Fruit fly (Drosophila melanogaster) S2 (cell line): ENCODE results near the gene br.

Experiments
- CG8478 ChIP-seq: fragments of >200 bp; optimal IDR thresholded peaks from 2 replicates; lab custom pipeline; 2018
- CTCF ChIP-seq, 2 experiments: fragments of >200 bp; optimal IDR thresholded peaks; 2 replicates each; lab custom pipeline; 2018

br gene

dm6 chrX:1574832-1575231 is at the start of gene br:
Gene br (plus strand): TSS chrX:1575132.
- TF ChIP-seq CTCF (optimal IDR thresholded peaks at IDR 0.05; lab: Kevin White, UChicago) (no peak), CG8478 (lab: Kevin White, UChicago) (no peak)

DNA sequence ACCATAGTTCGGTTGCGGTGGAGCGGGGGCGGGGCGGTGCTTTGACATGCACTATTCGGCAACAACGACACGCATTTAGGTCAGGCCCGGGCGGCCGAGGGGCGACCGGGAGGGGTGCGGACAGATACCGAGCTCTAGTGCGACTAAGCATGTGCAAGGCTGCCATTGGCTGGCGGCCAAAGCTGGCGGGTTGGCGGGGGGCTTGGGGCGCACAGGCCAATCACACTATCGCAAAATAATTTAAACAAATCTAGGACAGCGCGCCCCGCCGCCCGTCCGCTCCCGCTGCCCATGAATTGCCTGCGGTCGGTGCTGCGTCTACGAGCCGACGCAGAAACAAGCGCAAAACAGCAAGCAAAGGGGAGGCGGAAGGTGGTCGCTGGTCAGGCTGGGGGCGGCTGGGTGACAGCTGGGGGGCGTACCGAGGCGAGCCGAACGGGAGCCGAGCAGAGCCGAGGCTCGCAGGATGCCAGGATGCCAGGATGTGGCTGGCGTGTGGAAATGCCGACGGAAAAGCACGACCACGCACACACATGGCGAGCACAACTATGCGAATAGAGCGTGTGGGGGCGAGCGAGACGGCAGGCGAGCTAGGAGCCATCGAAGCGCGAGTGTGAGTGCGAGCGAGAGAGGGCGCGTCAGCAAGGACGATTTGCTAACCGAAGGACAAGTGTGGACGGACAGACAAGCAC is 39.6 kb upstream of the br start:
- no peak for TF ChIP-seq CTCF (optimal IDR thresholded peaks at IDR 0.05; lab: Kevin White, UChicago)
- TF ChIP-seq CG8478 (lab: Kevin White, UChicago): no peak

dm6 chrX:1538638-1539037 is 36.3 kb upstream of the br start:
- no peak for TF ChIP-seq CG8478 (lab: Kevin White, UChicago)
- TF ChIP-seq CTCF (optimal IDR thresholded peaks at IDR 0.05; lab: Kevin White, UChicago): no peak

DNA sequence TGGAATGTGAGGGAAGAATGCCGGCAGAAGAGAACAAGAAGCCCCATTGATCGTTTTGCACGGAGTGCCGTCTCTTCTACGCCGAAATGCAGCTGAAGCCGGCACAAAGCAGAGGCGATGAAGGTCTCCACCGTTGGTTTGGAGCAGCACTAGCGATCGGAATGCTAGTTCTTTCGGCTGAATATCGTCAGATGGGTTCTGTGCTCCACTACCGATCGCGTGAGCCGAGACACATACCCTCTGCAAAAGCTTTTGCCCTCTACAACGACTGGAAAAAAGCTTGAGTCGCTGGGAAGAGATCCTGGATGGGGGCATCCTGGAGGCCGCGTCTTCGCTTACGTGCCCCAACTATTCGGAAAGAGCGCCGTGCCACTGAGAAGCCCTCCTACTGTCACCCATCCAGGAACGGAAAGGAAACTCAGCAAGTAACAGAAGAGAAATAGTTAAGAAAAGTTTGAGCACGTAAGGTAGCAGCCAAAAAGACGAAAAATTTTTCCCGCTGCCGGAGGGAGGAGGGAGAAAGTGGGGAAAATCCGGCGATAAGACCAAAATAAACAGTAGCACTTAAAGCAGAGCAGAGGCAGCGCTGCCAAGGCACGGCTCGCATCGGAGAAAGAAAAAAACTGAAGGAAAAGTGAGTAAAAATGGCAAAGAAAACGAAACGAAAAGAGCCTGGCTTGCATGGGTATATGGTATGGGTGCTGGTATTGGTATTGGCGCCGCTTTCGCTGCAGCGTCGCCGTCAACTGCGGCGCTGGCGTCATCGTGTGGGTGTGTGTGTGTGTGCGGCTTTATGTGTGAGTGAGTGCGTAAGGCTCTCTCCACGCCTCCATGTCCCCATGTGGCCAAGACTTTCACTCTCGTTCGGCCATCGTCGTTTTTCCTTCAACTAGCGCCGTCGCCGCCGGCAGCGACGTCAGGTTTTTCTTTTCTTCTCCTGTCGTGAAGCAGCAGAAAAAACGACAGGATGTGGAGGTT is 14.6 kb upstream of the br start:
- peak; percentile 39 to 42 for TF ChIP-seq CTCF (optimal IDR thresholded peaks at IDR 0.05; lab: Kevin White, UChicago)
- no peak for TF ChIP-seq CG8478 (lab: Kevin White, UChicago)

- TF ChIP-seq CTCF (optimal IDR thresholded peaks at IDR 0.05; lab: Kevin White, UChicago) (no peak), CG8478 (lab: Kevin White, UChicago) (no peak)
Observed at dm6 chrX:1562079-1562727, 12.7 kb upstream of the br start.

DNA sequence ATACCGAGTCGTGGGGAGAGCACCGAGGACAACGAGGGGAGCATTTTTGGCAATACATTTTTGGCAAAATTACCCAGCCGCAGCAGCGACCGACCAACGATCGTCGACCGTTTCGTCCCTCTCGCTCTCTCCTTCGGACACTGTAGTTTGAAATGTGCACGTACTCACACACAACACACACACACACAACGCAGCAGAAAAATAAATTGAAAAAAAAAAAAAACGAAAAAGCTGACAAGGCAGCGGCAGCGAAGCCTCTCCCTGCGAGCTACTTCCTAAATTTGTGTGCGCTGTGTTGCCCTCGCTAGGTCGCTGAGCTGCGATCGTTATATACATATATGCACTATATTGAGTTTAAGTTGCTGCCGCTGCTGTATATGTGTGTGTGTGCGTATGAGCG is 9.0 kb upstream of the br start:
- TF ChIP-seq CTCF (optimal IDR thresholded peaks at IDR 0.05; lab: Kevin White, UChicago) (no peak), CG8478 (lab: Kevin White, UChicago) (no peak)

DNA sequence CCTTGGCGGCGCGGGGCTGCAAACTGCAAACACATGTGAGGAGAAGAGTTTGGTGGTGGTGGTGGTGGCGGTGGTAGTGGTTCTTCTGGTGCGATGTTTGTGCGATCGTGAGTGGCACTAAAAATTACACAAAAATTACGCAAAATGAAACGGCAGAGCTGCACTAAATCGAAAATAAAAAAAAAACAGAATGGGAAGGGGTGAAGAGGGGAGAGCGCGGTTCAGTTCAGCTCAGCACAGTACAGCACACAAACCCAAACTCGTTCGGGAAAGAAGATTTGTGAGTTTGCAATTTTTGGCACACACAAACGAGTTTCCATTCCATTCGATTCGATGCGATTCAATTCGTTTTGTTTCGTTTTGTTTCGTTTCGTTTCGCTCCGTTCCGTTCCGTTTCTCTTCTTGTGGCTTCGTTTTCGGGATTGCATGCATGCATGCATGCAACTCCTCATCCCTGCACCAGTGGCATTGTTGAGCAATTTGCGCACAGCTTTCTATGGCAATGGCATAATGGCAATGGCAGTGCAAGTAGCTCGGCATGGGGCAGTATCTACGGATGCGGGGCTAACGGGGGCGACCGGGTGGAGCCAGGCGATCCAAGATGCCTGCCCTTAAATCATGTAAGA is 8.3 kb upstream of the br start:
- TF ChIP-seq CG8478 (lab: Kevin White, UChicago) (no peak), CTCF (optimal IDR thresholded peaks at IDR 0.05; lab: Kevin White, UChicago) (no peak)

- TF ChIP-seq CG8478 (lab: Kevin White, UChicago) (no peak), CTCF (optimal IDR thresholded peaks at IDR 0.05; lab: Kevin White, UChicago) (no peak)
Observed at dm6 chrX:1570296-1570695, 4.6 kb upstream of the br start.

DNA sequence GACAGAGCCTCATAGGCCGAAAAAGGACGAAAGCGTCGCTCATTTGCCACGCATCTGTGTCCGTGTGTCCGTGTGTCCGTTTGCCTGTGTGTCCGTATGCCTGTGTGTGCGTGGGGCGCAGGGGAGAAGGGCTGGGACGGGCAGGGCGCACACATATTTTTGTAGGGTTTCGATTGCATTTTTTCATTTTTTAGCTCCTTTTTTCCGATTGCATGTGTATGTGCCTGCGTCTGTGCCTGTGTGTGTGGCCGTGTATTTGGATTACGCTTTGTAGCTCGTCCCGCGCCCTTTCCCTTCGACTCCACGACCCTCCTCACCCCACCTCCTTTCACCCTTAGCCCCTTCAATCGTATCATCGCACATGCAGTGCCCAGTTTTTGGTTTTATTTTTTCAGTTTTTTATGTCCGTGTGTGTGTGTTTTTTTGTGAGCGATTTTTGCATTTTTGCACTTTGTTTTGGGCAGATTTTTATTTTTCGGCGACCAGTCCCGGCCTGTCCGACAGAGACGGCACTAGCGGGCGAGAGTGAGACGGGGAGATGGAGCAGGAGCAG is 755 bp upstream of the br start:
- TF ChIP-seq CTCF (optimal IDR thresholded peaks at IDR 0.05; lab: Kevin White, UChicago) (no peak), CG8478 (lab: Kevin White, UChicago) (no peak)

DNA sequence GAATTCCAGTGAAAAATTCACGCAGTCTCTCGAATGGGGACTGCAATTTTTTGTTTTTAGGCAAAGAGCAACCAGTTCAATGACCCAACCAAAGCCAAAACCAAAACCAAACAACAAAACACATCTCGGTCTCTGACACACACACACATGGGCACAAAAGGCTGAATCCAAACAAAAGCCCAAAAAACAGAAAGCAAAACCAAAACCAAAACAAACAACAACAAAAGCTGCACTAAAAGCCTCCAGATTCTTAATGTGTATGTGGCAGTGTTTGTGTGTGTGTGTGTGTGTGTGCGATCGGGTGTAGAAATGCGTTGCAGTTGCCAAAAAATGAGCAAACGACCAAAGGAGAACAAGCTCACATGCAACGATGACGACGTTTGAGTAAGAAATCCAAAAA is 2.2 kb downstream of the br start:
- TF ChIP-seq CG8478 (lab: Kevin White, UChicago) (no peak), CTCF (optimal IDR thresholded peaks at IDR 0.05; lab: Kevin White, UChicago) (no peak)

dm6 chrX:1578230-1578881 is 3.4 kb downstream of the br start:
- TF ChIP-seq CTCF (optimal IDR thresholded peaks at IDR 0.05; lab: Kevin White, UChicago): no peak
- TF ChIP-seq CG8478 (lab: Kevin White, UChicago): no peak

- TF ChIP-seq CTCF (optimal IDR thresholded peaks at IDR 0.05; lab: Kevin White, UChicago) (no peak), CG8478 (lab: Kevin White, UChicago) (no peak)
Observed at dm6 chrX:1578882-1579276, 3.9 kb downstream of the br start.

dm6 chrX:1580328-1580727 is 5.4 kb downstream of the br start:
- no peak for TF ChIP-seq CG8478 (lab: Kevin White, UChicago)
- TF ChIP-seq CTCF (optimal IDR thresholded peaks at IDR 0.05; lab: Kevin White, UChicago): no peak

- no peak for TF ChIP-seq CTCF (optimal IDR thresholded peaks at IDR 0.05; lab: Kevin White, UChicago)
- TF ChIP-seq CG8478 (lab: Kevin White, UChicago): no peak
Observed at dm6 chrX:1581121-1581520, 6.2 kb downstream of the br start.
